Worm (Caenorhabditis elegans) whole organism, late embryonic: ENCODE data around the gene srj-53.

ENCODE experiments used
- ceh-14 ChIP-seq: sonication (generic microtip); optimal IDR thresholded peaks from 2 replicates; lab custom pipeline; 2016; ENCODE audit warnings: missing genotype, missing genetic modification characterization, missing compliant biosample characterization
- ceh-48 ChIP-seq: sonication (generic microtip); optimal IDR thresholded peaks from 2 replicates; lab custom pipeline; 2016; ENCODE audit warnings: missing genetic modification characterization, inconsistent platforms, missing compliant biosample characterization

- TF ChIP-seq ceh-48 (tag; lab: Kevin White, UChicago) (no peak), ceh-14 (no peak)
Measured at ce11 chrV:655823-656222, 38.7 kb downstream of the srj-53 start, which contains the start of gene srh-245.
